Fruit fly (Drosophila melanogaster): Measurements from ENCODE around the gene Sodh2.

The Sodh2 gene

DNA sequence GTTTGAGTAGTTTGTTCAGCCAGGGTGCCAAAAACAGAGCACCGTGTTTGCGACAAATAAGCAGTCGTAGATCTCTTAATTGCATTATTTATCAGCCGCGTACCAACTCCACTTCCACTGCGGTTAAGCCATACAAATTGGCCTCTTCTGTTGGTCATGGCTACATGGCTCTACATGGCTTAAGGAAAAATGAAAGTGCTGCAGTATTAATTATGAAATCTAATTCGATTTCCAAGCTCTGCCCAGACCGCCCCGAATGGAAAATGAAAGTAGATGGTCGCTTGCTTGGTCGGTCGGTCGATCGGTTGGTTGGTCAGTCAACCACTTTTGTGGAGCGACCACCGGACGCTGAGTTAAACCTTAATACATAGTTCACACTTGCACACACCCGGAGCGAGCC is 39.3 kb upstream of the Sodh2 start:
- TF ChIP-seq CG11617 (GFP tag; optimal IDR thresholded peaks at IDR 0.05) (no peak), bab1 (GFP tag; optimal IDR thresholded peaks at IDR 0.05) (no peak), toe (GFP tag; optimal IDR thresholded peaks at IDR 0.05) (no peak), cnc (optimal IDR thresholded peaks at IDR 0.05) (no peak), Crg-1 (GFP tag; optimal IDR thresholded peaks at IDR 0.05) (no peak), CG33017 (tag; optimal IDR thresholded peaks at IDR 0.05) (no peak), cic (GFP tag; optimal IDR thresholded peaks at IDR 0.05) (no peak), kay (GFP tag; ENCODE audit: borderline replicate concordance) (no peak), tj (GFP tag; optimal IDR thresholded peaks at IDR 0.05) (no peak), CG7101 (tag; optimal IDR thresholded peaks at IDR 0.05) (no peak), CG7045 (GFP tag; optimal IDR thresholded peaks at IDR 0.05) (no peak), Mnt (GFP tag; optimal IDR thresholded peaks at IDR 0.05) (no peak), Clk (GFP tag; optimal IDR thresholded peaks at IDR 0.05) (no peak), pad (GFP tag; optimal IDR thresholded peaks at IDR 0.05) (no peak), ovo (GFP tag; optimal IDR thresholded peaks at IDR 0.05) (no peak), CG12768 (GFP tag; optimal IDR thresholded peaks at IDR 0.05) (no peak), CG14711 (tag; optimal IDR thresholded peaks at IDR 0.05) (no peak), CG5204 (GFP tag; optimal IDR thresholded peaks at IDR 0.05) (no peak), CG1620 (GFP tag; optimal IDR thresholded peaks at IDR 0.05) (no peak)

DNA sequence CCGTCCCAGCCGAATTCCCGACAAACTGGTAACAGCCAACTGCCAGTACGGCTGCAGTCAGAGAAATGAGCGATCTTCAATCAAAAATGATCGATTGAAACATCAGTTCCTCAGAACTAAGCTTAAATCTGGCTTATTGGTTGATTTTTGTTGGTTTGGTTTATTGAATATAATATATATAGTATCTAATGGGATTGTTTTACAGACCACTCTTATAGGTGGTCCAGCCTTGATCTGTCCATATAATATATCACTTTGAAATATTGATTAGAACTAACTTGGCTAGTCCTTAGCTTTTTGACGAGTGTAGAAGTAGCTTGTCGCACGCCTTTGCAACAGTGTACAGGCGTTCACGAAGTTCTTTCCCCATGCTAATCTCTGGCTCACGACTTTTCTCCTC is 33.8 kb upstream of the Sodh2 start:
- no peak for TF ChIP-seq ovo (GFP tag; optimal IDR thresholded peaks at IDR 0.05)
- no peak for TF ChIP-seq kay (GFP tag; ENCODE audit: borderline replicate concordance)
- no peak for TF ChIP-seq CG14711 (tag; optimal IDR thresholded peaks at IDR 0.05)
- TF ChIP-seq toe (GFP tag; optimal IDR thresholded peaks at IDR 0.05) = no peak
- no peak for TF ChIP-seq Clk (GFP tag; optimal IDR thresholded peaks at IDR 0.05)
- no peak for TF ChIP-seq CG7101 (tag; optimal IDR thresholded peaks at IDR 0.05)
- no peak for TF ChIP-seq Hr96 (GFP tag; optimal IDR thresholded peaks at IDR 0.05)
- TF ChIP-seq cic (GFP tag; optimal IDR thresholded peaks at IDR 0.05) = no peak

DNA sequence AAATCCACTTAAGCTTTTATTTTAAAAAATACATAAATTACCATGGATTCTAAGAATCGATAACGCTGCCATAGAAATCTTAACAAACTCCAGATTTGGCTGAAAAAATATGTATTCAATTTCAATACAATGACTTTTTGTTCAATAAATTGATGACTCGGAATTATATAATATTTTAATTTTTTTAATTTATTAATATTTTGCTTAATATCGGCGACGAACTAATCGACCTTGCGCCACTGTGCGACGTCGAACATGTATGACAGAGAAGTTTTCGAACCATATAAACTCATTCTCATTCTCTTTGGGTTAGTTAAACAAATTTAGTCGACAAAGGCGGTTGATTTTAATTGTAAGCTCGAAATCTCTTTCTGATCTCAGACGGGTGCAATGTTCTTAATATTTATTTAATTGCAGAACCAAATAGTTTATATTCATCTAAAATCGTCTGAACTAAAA is 26.6 kb upstream of the Sodh2 start, which contains the start of gene CG42394:
CG42394 (plus strand) TSS at position 311 of the 459 bp plus-strand sequence.
- TF ChIP-seq pad (GFP tag; optimal IDR thresholded peaks at IDR 0.05) (peak; percentile 37), CG7045 (GFP tag; optimal IDR thresholded peaks at IDR 0.05) (peak; percentile 87), cnc (optimal IDR thresholded peaks at IDR 0.05) (no peak), toe (GFP tag; optimal IDR thresholded peaks at IDR 0.05) (peak; percentile 50), CG11617 (GFP tag; optimal IDR thresholded peaks at IDR 0.05) (peak; percentile 63), cic (GFP tag; optimal IDR thresholded peaks at IDR 0.05) (no peak), Hr96 (GFP tag; optimal IDR thresholded peaks at IDR 0.05) (peak; percentile 40), CG5204 (GFP tag; optimal IDR thresholded peaks at IDR 0.05) (peak; percentile 66), kay (GFP tag; ENCODE audit: borderline replicate concordance) (peak; percentile 79), ovo (GFP tag; optimal IDR thresholded peaks at IDR 0.05) (no peak), CG14711 (tag; optimal IDR thresholded peaks at IDR 0.05) (peak; percentile 81), tj (GFP tag; optimal IDR thresholded peaks at IDR 0.05) (peak; percentile 47), CG1620 (GFP tag; optimal IDR thresholded peaks at IDR 0.05) (no peak), Mnt (GFP tag; optimal IDR thresholded peaks at IDR 0.05) (no peak), CG33017 (tag; optimal IDR thresholded peaks at IDR 0.05) (peak; percentile 77), bab1 (GFP tag; optimal IDR thresholded peaks at IDR 0.05) (peak; percentile 82), Clk (GFP tag; optimal IDR thresholded peaks at IDR 0.05) (peak; percentile 11), CG12768 (GFP tag; optimal IDR thresholded peaks at IDR 0.05) (peak; percentile 78), Crg-1 (GFP tag; optimal IDR thresholded peaks at IDR 0.05) (no peak), CG7101 (tag; optimal IDR thresholded peaks at IDR 0.05) (peak; percentile 80)

DNA sequence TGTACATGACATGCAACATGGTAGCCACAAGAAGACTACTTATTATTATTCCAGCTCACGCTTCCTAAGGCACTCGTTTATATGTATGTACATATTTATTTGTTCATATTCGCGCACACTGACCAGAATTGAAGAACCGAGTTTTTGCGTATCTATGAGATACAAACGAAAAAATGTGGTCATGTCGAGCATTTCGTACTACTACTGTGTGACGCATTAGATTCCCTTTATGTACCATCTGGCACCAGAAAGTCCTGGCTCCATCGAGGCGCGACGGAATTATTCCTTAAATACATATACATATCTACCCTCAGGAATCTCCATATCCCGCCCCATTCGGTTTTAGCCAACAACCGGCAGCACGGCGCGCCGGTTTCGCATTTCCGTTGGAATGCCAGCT is 25.5 kb upstream of the Sodh2 start:
- TF ChIP-seq CG1620 (GFP tag; optimal IDR thresholded peaks at IDR 0.05) = no peak
- no peak for TF ChIP-seq CG33017 (tag; optimal IDR thresholded peaks at IDR 0.05)
- no peak for TF ChIP-seq Mnt (GFP tag; optimal IDR thresholded peaks at IDR 0.05)
- TF ChIP-seq CG12768 (GFP tag; optimal IDR thresholded peaks at IDR 0.05) = no peak

DNA sequence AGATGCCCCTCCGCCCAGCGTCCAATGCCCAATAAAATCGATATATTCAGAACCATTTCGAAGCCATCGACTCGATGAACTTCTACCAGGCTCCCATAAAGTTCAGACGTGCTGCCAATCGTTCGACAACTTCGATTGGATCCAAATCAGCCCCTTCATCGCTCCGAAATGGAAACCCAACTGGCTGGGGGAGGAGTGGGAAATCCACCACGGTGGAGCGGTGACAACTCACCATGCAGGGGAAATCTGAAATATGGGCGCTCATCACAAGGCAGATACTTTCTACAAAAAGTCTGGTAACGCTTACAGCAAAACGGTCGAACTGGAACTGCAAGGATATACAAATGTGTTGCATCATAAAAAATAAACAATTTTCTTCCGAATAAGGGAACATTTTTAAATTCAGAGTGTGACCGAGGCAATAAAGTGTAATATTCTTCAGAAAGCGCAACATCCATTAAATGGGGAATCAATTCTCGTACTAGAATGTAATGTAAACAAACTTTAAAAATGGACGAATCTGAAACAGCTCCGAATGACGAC is 23.9 kb upstream of the Sodh2 start, which contains the start of gene CG4565:
CG4565 (plus strand) TSS at position 493 of the 543 bp plus-strand sequence.
- TF ChIP-seq pad (GFP tag; optimal IDR thresholded peaks at IDR 0.05) = peak; percentile 100
- no peak for TF ChIP-seq CG33017 (tag; optimal IDR thresholded peaks at IDR 0.05)

DNA sequence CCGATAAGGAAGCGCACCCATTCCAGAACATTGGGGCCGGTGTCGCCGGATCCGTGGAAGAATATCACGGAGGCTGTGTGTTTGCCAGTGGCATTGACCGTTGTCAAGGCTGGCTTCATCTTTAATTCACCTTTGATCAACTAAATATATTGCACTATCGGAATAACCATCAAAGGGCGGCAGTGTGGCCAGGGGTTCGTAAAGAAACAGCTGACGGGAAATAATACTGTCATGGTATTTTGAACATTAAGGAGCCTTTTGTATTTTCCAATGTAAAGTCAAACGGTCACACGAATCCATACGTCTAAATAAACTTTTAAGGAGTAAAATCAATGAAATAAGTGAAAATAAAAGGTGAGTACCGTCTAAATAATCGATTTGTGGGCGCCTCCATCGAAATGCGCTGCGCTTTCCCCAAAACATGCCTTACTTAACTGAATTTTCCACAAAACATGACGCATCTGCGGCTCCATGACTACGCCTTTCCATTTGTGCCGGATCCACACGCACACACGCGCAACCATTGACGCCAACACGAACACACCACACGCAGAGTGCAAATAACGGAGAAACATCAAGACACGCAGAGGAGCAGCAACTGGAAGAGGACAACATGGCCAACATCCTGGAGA is 21.8 kb upstream of the Sodh2 start, which contains the start of the genes CG6567 and CG4511:
CG6567 (minus strand) TSS at position 209 of the 632 bp plus-strand sequence.
CG4511 (plus strand) TSS at position 259 of the 632 bp plus-strand sequence.
- TF ChIP-seq Mnt (GFP tag; optimal IDR thresholded peaks at IDR 0.05) (peak; percentile 29), toe (GFP tag; optimal IDR thresholded peaks at IDR 0.05) (no peak), CG12768 (GFP tag; optimal IDR thresholded peaks at IDR 0.05) (peak; percentile 74), bab1 (GFP tag; optimal IDR thresholded peaks at IDR 0.05) (peak; percentile 7), ovo (GFP tag; optimal IDR thresholded peaks at IDR 0.05) (no peak), Hr96 (GFP tag; optimal IDR thresholded peaks at IDR 0.05) (no peak), tj (GFP tag; optimal IDR thresholded peaks at IDR 0.05) (peak; percentile 28), kay (GFP tag; ENCODE audit: borderline replicate concordance) (no peak), CG1620 (GFP tag; optimal IDR thresholded peaks at IDR 0.05) (no peak), CG5204 (GFP tag; optimal IDR thresholded peaks at IDR 0.05) (no peak), CG7101 (tag; optimal IDR thresholded peaks at IDR 0.05) (peak; percentile 5), CG33017 (tag; optimal IDR thresholded peaks at IDR 0.05) (no peak), cnc (optimal IDR thresholded peaks at IDR 0.05) (peak in 1 of 2 experiments; percentile 43), pad (GFP tag; optimal IDR thresholded peaks at IDR 0.05) (peak; percentile 83), CG11617 (GFP tag; optimal IDR thresholded peaks at IDR 0.05) (peak; percentile 51), Clk (GFP tag; optimal IDR thresholded peaks at IDR 0.05) (no peak), cic (GFP tag; optimal IDR thresholded peaks at IDR 0.05) (peak; percentile 17), CG14711 (tag; optimal IDR thresholded peaks at IDR 0.05) (no peak), CG7045 (GFP tag; optimal IDR thresholded peaks at IDR 0.05) (no peak), Crg-1 (GFP tag; optimal IDR thresholded peaks at IDR 0.05) (no peak)
